Worm (Caenorhabditis elegans) whole organism, L1 larva: ENCODE data around the gene eif-2Bepsilon.

ENCODE experiments used
- C04F5.9 ChIP-seq: sonication (generic microtip); optimal IDR thresholded peaks from 2 replicates; lab custom pipeline; 2016; ENCODE audit warnings: missing genetic modification characterization, missing compliant biosample characterization
- C16A3.4 ChIP-seq: fragments of 150-350 bp; optimal IDR thresholded peaks from 2 replicates; lab custom pipeline; 2014; ENCODE audit warnings: missing biosample characterization, missing genetic modification characterization
- F16B12.6 ChIP-seq: fragments of 150-350 bp; optimal IDR thresholded peaks from 2 replicates; lab custom pipeline; 2014; ENCODE audit warnings: missing biosample characterization, missing genetic modification characterization
- Y116A8C.19 ChIP-seq: sonication (generic microtip); optimal IDR thresholded peaks from 2 replicates; lab custom pipeline; 2016; ENCODE audit warnings: missing compliant biosample characterization, missing genetic modification characterization, borderline replicate concordance
- aha-1 ChIP-seq: fragments of 150-350 bp; optimal IDR thresholded peaks from 2 replicates; lab custom pipeline; 2014; ENCODE audit warnings: missing biosample characterization, missing genetic modification characterization
- aly-2 ChIP-seq: fragments of 150-350 bp; optimal IDR thresholded peaks from 2 replicates; lab custom pipeline; 2014; ENCODE audit warnings: missing biosample characterization, missing genetic modification characterization
- blmp-1 ChIP-seq: fragments of 150-350 bp; optimal IDR thresholded peaks from 2 replicates; lab custom pipeline; 2014; ENCODE audit warnings: missing biosample characterization, missing genetic modification characterization
- ceh-63 ChIP-seq: fragments of 200-800 bp; sonication (Bioruptor generic); optimal IDR thresholded peaks from 2 replicates; lab custom pipeline; 2018; ENCODE audit warnings: mild to moderate bottlenecking, missing genetic modification characterization, missing compliant biosample characterization
- ceh-82 ChIP-seq, 3 experiments: fragments of 150-350 bp in 1 of 3; sonication (generic microtip) in 2 of 3; optimal IDR thresholded peaks; 2 replicates each; lab custom pipeline; 2014 to 2017; ENCODE audit warnings: missing biosample characterization in 3 of 3, missing genetic modification characterization in 3 of 3
- ceh-88 ChIP-seq: fragments of 200-800 bp; sonication (Bioruptor generic); IDR thresholded peaks from 2 replicates; pipeline ENCODE4 v1.3.6; 2022; ENCODE audit warnings: missing genetic modification characterization, missing compliant biosample characterization
- ces-1 ChIP-seq: fragments of 150-350 bp; optimal IDR thresholded peaks from 2 replicates; lab custom pipeline; 2014; ENCODE audit warnings: missing biosample characterization, missing genetic modification reagents, missing genetic modification characterization
- dpl-1 ChIP-seq, 3 experiments: fragments of 150-350 bp in 2 of 3; sonication (generic microtip) in 1 of 3; optimal IDR thresholded peaks; 2 replicates each; lab custom pipeline; 2014 to 2017; ENCODE audit warnings: missing biosample characterization in 3 of 3, missing genetic modification characterization in 3 of 3, missing genetic modification reagents in 3 of 3
- dsc-1 ChIP-seq: sonication (generic microtip); optimal IDR thresholded peaks from 2 replicates; lab custom pipeline; 2016; ENCODE audit warnings: mild to moderate bottlenecking, missing genetic modification characterization, missing compliant biosample characterization
- efl-1 ChIP-seq, 4 experiments: fragments of 150-350 bp; optimal IDR thresholded peaks in 3 of 4; peaks in 1 of 4; 1 replicate in 1 of 4; 2 replicates in 3 of 4; lab custom pipeline; 2014; ENCODE audit warnings: missing biosample characterization in 2 of 4, missing genetic modification characterization in 2 of 4, missing genetic modification reagents in 2 of 4
- egl-27 ChIP-seq, 2 experiments: fragments of 150-350 bp in 1 of 2; sonication (generic microtip); optimal IDR thresholded peaks; 3 replicates each; lab custom pipeline; 2017 to 2018; ENCODE audit warnings: missing biosample characterization in 2 of 2, missing genetic modification characterization in 2 of 2, missing genetic modification reagents in 2 of 2
- elt-2 ChIP-seq: sonication (generic microtip); optimal IDR thresholded peaks from 2 replicates; lab custom pipeline; 2016; ENCODE audit warnings: missing genetic modification characterization, mild to moderate bottlenecking, inconsistent platforms, missing compliant biosample characterization, missing genetic modification reagents
- elt-3 ChIP-seq, 6 experiments: fragments of 150-350 bp in 1 of 6; sonication (generic microtip); optimal IDR thresholded peaks; 2 replicates each; lab custom pipeline; 2017 to 2018; ENCODE audit warnings: missing biosample characterization in 6 of 6, missing genetic modification characterization in 6 of 6, inconsistent platforms in 1 of 6
- hlh-4 ChIP-seq: sonication (generic microtip); optimal IDR thresholded peaks from 2 replicates; lab custom pipeline; 2016; ENCODE audit warnings: mild to moderate bottlenecking, missing genetic modification characterization, missing compliant biosample characterization
- irx-1 ChIP-seq: sonication (generic microtip); optimal IDR thresholded peaks from 2 replicates; lab custom pipeline; 2016; ENCODE audit warnings: missing genetic modification characterization, missing compliant biosample characterization
- isw-1 ChIP-seq: fragments of 200-800 bp; sonication (Bioruptor generic); IDR thresholded peaks from 2 replicates; pipeline ENCODE4 v1.3.6; 2022; ENCODE audit warnings: missing genetic modification characterization, missing compliant biosample characterization
- jun-1 ChIP-seq: fragments of 150-350 bp; optimal IDR thresholded peaks from 2 replicates; lab custom pipeline; 2014; ENCODE audit warnings: missing biosample characterization, missing genetic modification reagents, missing genetic modification characterization
- lin-14 ChIP-seq: fragments of 200-800 bp; sonication (Bioruptor generic); optimal IDR thresholded peaks from 2 replicates; lab custom pipeline; 2018; ENCODE audit warnings: mild to moderate bottlenecking, missing genetic modification characterization, moderate library complexity, missing compliant biosample characterization
- lin-15B ChIP-seq: fragments of 150-350 bp; sonication (generic microtip); optimal IDR thresholded peaks from 3 replicates; lab custom pipeline; 2014; ENCODE audit warnings: missing biosample characterization, missing genetic modification characterization
- lin-35 ChIP-seq, 2 experiments: fragments of 150-350 bp; optimal IDR thresholded peaks; 2 replicates each; lab custom pipeline; 2014; ENCODE audit warnings: missing biosample characterization in 2 of 2, missing genetic modification characterization in 2 of 2, missing genetic modification reagents in 2 of 2
- lir-3 ChIP-seq: sonication (generic microtip); optimal IDR thresholded peaks from 2 replicates; lab custom pipeline; 2016; ENCODE audit warnings: mild to moderate bottlenecking, missing genetic modification characterization, moderate library complexity, missing compliant biosample characterization; ENCODE audit not compliant: poor library complexity
- mab-9 ChIP-seq: fragments of 200-800 bp; sonication (Bioruptor generic); IDR thresholded peaks from 2 replicates; pipeline ENCODE4 v1.3.6; 2022; ENCODE audit warnings: missing genetic modification reagents, missing genetic modification characterization, missing compliant biosample characterization
- mef-2 ChIP-seq: fragments of 150-350 bp; optimal IDR thresholded peaks from 2 replicates; lab custom pipeline; 2014; ENCODE audit warnings: missing biosample characterization, missing genetic modification characterization
- mep-1 ChIP-seq: fragments of 150-350 bp; optimal IDR thresholded peaks from 2 replicates; lab custom pipeline; 2014; ENCODE audit warnings: missing biosample characterization, missing genetic modification characterization
- nhr-11 ChIP-seq: fragments of 150-350 bp; optimal IDR thresholded peaks from 2 replicates; lab custom pipeline; 2014; ENCODE audit warnings: missing biosample characterization, missing genetic modification characterization
- nhr-19 ChIP-seq: fragments of 200-800 bp; sonication (Bioruptor generic); conservative IDR thresholded peaks from 2 replicates; pipeline ENCODE4 v1.3.6; 2022; ENCODE audit warnings: missing genetic modification characterization, missing compliant biosample characterization
- nhr-20 ChIP-seq: sonication (generic microtip); optimal IDR thresholded peaks from 2 replicates; lab custom pipeline; 2016; ENCODE audit warnings: mild to moderate bottlenecking, missing genetic modification characterization, missing compliant biosample characterization
- nhr-71 ChIP-seq: sonication (generic microtip); optimal IDR thresholded peaks from 2 replicates; lab custom pipeline; 2016; ENCODE audit warnings: mild to moderate bottlenecking, missing genetic modification characterization, moderate library complexity, missing compliant biosample characterization
- nhr-84 ChIP-seq: sonication (generic microtip); optimal IDR thresholded peaks from 2 replicates; lab custom pipeline; 2017; ENCODE audit warnings: missing biosample characterization, missing genetic modification characterization
- rnt-1 ChIP-seq: sonication (generic microtip); optimal IDR thresholded peaks from 2 replicates; lab custom pipeline; 2016; ENCODE audit warnings: mild to moderate bottlenecking, missing genetic modification characterization, moderate library complexity, missing compliant biosample characterization
- tlp-1 ChIP-seq: fragments of 150-350 bp; optimal IDR thresholded peaks from 2 replicates; lab custom pipeline; 2014; ENCODE audit warnings: missing biosample characterization, missing genetic modification characterization
- unc-130 ChIP-seq: fragments of 150-350 bp; optimal IDR thresholded peaks from 2 replicates; lab custom pipeline; 2017; ENCODE audit warnings: missing biosample characterization, missing genetic modification characterization, inconsistent platforms
- unc-30 ChIP-seq: sonication (generic microtip); optimal IDR thresholded peaks from 2 replicates; lab custom pipeline; 2017; ENCODE audit warnings: missing biosample characterization, missing genetic modification characterization
- unc-62 ChIP-seq: fragments of 150-350 bp; optimal IDR thresholded peaks from 2 replicates; lab custom pipeline; 2014; ENCODE audit warnings: missing biosample characterization, missing genetic modification reagents, missing genetic modification characterization
- unc-86 ChIP-seq: sonication (generic microtip); optimal IDR thresholded peaks from 2 replicates; lab custom pipeline; 2016; ENCODE audit warnings: missing genetic modification characterization, missing compliant biosample characterization
- unc-98 ChIP-seq: fragments of 200-800 bp; sonication (Bioruptor generic); IDR thresholded peaks from 2 replicates; pipeline ENCODE4 v1.3.6; 2022; ENCODE audit warnings: missing genetic modification characterization, missing compliant biosample characterization
- xbp-1 ChIP-seq: sonication (generic microtip); optimal IDR thresholded peaks from 2 replicates; lab custom pipeline; 2016; ENCODE audit warnings: missing genetic modification characterization, missing compliant biosample characterization
- ztf-11 ChIP-seq, 2 experiments: sonication (generic microtip); optimal IDR thresholded peaks; 2 replicates each; lab custom pipeline; 2016 to 2017; ENCODE audit warnings: missing genetic modification characterization in 2 of 2, missing biosample characterization in 1 of 2, missing compliant biosample characterization in 1 of 2

The eif-2Bepsilon gene

DNA sequence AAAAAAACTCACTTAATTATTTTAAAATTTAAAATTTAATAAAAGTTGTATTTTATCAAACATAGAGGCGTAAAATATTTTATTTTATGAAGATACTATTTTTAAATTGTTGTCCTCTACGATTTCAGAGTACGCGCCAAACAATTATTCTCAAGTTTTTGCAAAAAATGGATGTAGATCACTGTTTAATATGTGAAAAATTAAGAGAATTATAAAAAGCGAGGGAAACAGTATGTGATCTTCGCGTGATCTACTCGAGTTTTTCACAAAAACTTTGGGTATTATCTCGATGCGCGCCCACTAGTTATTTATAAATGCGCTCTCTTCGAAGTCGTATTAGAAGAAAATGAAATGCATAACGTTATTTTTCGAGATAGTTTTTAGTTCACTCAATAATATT is 12.8 kb upstream of the eif-2Bepsilon start:
- no peak for TF ChIP-seq jun-1 (tag; lab: Kevin White, UChicago)
- no peak for TF ChIP-seq hlh-4 (tag; lab: Kevin White, UChicago)
- TF ChIP-seq mab-9 (GFP tag; lab: Robert Waterston, UW): no peak
- no peak for TF ChIP-seq egl-27 (tag; optimal IDR thresholded peaks at IDR 0.05; lab: Kevin White, UChicago)
- TF ChIP-seq unc-130 (tag; lab: Kevin White, UChicago): no peak
- TF ChIP-seq tlp-1: no peak
- no peak for TF ChIP-seq blmp-1 (tag; lab: Kevin White, UChicago)
- no peak for TF ChIP-seq aly-2 (tag; lab: Kevin White, UChicago)
- no peak for TF ChIP-seq ceh-63
- no peak for TF ChIP-seq ceh-82 (tag; optimal IDR thresholded peaks at IDR 0.05; lab: Kevin White, UChicago)
- TF ChIP-seq Y116A8C.19 (tag; lab: Kevin White, UChicago): no peak
- no peak for TF ChIP-seq ces-1 (GFP tag; lab: Kevin White, UChicago)
- no peak for TF ChIP-seq ztf-11 (tag; optimal IDR thresholded peaks at IDR 0.05; lab: Kevin White, UChicago)
- TF ChIP-seq elt-2: no peak
- no peak for TF ChIP-seq nhr-19
- TF ChIP-seq isw-1 (GFP tag; lab: Robert Waterston, UW): no peak
- TF ChIP-seq ceh-88 (GFP tag; lab: Robert Waterston, UW): no peak
- TF ChIP-seq lin-15B (tag; lab: Kevin White, UChicago): no peak
- TF ChIP-seq C04F5.9: no peak

DNA sequence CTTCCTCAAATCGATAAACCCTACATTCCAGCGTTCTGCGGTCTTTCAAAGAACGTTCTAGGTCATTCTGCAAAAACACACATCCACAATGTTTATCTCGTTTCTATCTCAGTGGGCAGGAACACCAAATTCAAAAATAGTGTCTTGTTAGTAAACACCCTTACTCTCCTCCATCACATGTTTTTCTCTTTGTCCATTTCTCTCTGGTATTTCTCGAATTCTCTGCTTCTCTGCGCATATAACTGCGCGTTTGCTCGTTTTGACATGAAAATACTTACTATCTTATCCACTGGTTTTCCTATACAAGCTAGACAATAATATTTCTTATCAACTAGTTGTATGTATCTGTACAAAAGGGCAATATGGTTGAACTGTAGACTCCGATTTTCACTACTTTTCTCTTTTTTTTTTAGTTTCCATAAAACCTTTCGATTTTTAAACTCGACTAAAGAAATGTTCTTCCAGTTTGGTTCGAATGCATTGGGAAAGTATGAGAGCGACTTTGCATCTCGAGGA is 11.0 kb upstream of the eif-2Bepsilon start, which contains the start of gene pyr-1:
Gene pyr-1 (plus strand): TSS at position 466 of the 516 bp plus-strand sequence.
- TF ChIP-seq nhr-20 (peak; percentile 58), rnt-1 (tag; lab: Kevin White, UChicago) (peak; percentile 30), C04F5.9 (no peak), nhr-84 (tag; lab: Kevin White, UChicago) (no peak), C16A3.4 (peak; percentile 52), dpl-1 (GFP tag; optimal IDR thresholded peaks at IDR 0.05; lab: Kevin White, UChicago) (peak in 2 of 3 experiments; percentile 4 to 8), efl-1 (optimal IDR thresholded peaks at IDR 0.05; lab: Kevin White, UChicago) (peak in 1 of 2 experiments; percentile 17), efl-1 (GFP tag; optimal IDR thresholded peaks at IDR 0.05 in 1 of 2; lab: Kevin White, UChicago) (peak in 1 of 2 experiments; percentile 92), mep-1 (tag; lab: Kevin White, UChicago) (peak; percentile 59), lin-14 (GFP tag; lab: Kevin White, UChicago) (peak; percentile 72), aha-1 (tag; lab: Kevin White, UChicago) (no peak), lir-3 (no peak), F16B12.6 (tag; lab: Kevin White, UChicago) (peak; percentile 13), irx-1 (tag; lab: Kevin White, UChicago) (no peak), nhr-11 (tag; lab: Kevin White, UChicago) (no peak), elt-3 (tag; optimal IDR thresholded peaks at IDR 0.05; lab: Kevin White, UChicago) (peak in 2 of 6 experiments; percentile 44 to 91), lin-35 (GFP tag; optimal IDR thresholded peaks at IDR 0.05; lab: Kevin White, UChicago) (peak in 1 of 2 experiments; percentile 58), nhr-71 (tag; lab: Kevin White, UChicago) (no peak)
- TF ChIP-seq, all 84 proteins: peak for 10

DNA sequence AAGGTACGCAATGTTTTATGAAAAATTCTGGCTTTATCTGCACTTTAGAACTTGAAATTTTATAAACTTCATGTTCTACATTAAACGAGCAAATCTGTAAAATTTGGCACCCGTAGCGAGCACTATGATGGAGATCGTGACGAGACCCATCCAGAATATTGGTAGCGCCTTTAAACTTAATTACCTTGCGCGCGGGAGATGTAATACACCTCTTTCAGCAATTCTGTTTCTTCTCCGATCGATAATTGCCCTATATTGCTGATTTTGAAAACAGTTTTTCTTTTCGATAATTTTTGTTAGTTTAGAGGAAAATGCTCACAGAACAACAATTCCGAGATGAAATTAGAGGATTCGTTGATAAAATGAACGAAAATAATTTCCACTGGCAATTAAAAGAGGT is 2.8 kb upstream of the eif-2Bepsilon start, which contains the start of gene atg-10:
Gene atg-10 (plus strand): TSS at position 301 of the 400 bp plus-strand sequence.
- TF ChIP-seq unc-98 (GFP tag; lab: Robert Waterston, UW): no peak
- no peak for TF ChIP-seq mef-2 (tag; lab: Kevin White, UChicago)
- no peak for TF ChIP-seq xbp-1 (tag; lab: Kevin White, UChicago)
- TF ChIP-seq dsc-1 (tag; lab: Kevin White, UChicago): no peak
- TF ChIP-seq irx-1 (tag; lab: Kevin White, UChicago): no peak
- TF ChIP-seq jun-1 (tag; lab: Kevin White, UChicago): no peak
- TF ChIP-seq unc-62 (GFP tag; lab: Kevin White, UChicago): no peak
- no peak for TF ChIP-seq ces-1 (GFP tag; lab: Kevin White, UChicago)
- no peak for TF ChIP-seq ztf-11 (tag; optimal IDR thresholded peaks at IDR 0.05; lab: Kevin White, UChicago)
- TF ChIP-seq unc-30 (tag; lab: Kevin White, UChicago): no peak
- TF ChIP-seq unc-86 (tag; lab: Kevin White, UChicago): no peak
